Fruit fly (Drosophila melanogaster) whole organism, adult: ENCODE measurements around the gene CG5274.

ENCODE experiments used
- CG14711 ChIP-seq: fragments of 200-800 bp; sonication (Bioruptor generic); optimal IDR thresholded peaks from 2 replicates; lab custom pipeline; 2018; ENCODE audit warnings: missing biosample characterization, mild to moderate bottlenecking, missing genetic modification characterization, moderate library complexity
- CG1620 ChIP-seq: fragments of 200-800 bp; sonication (Bioruptor generic); optimal IDR thresholded peaks from 2 replicates; lab custom pipeline; 2016; ENCODE audit warnings: missing biosample characterization, missing genetic modification characterization
- CG7101 ChIP-seq: fragments of 200-800 bp; sonication (Bioruptor generic); optimal IDR thresholded peaks from 2 replicates; lab custom pipeline; 2018; ENCODE audit warnings: missing biosample characterization, mild to moderate bottlenecking, missing genetic modification characterization, moderate library complexity
- cnc ChIP-seq, 2 experiments: fragments of >200 bp; optimal IDR thresholded peaks; 2 replicates each; lab custom pipeline; 2017
- tj ChIP-seq: fragments of 200-800 bp; sonication (Bioruptor generic); optimal IDR thresholded peaks from 3 replicates; lab custom pipeline; 2017; ENCODE audit warnings: missing biosample characterization, mild to moderate bottlenecking, missing genetic modification characterization, moderate library complexity
- toe ChIP-seq: fragments of 200-800 bp; sonication (Bioruptor generic); optimal IDR thresholded peaks from 2 replicates; lab custom pipeline; 2016; ENCODE audit warnings: missing biosample characterization, missing genetic modification characterization

- TF ChIP-seq toe (GFP tag; lab: Kevin White, UChicago) (no peak), CG7101 (no peak), CG14711 (tag; lab: Kevin White, UChicago) (no peak), tj (no peak), cnc (optimal IDR thresholded peaks at IDR 0.05; lab: Kevin White, UChicago) (no peak), CG1620 (no peak)
Observed at dm6 chr3L:20436069-20436468, 8.6 kb upstream of the CG5274 start, which contains the start of the genes mRpL15 and CtIP.
